Worm (Caenorhabditis elegans): Measurements from ENCODE around the gene T27A10.6.

Gene T27A10.6

DNA sequence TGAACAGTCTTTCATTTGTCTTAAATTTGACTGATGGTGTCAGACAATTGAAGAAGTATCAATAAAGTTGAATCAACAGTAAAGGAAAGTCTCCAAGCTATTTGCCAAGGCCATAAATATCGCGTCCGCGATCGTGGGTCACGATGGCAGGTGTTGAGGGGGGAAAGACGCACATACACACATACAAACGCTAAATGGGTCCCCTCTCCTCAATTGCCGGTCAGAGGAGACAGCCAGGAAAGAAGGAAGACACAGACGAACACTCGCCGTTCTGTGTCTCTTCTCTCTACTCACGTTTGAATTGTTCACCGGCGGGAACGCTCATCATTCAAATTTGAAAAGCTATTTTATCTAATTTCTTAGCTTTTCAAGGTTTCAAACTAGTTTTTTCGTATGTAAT lies 55.3 kb downstream of the T27A10.6 start:
- peak; percentile 38 for TF ChIP-seq mes-2 (tag; optimal IDR thresholded peaks at IDR 0.05; ENCODE audit: poor library complexity, severe bottlenecking)
- no peak for TF ChIP-seq mdt-29 (GFP tag; IDR thresholded peaks at IDR 0.05)
- no peak for TF ChIP-seq T20F7.1 (GFP tag; optimal IDR thresholded peaks at IDR 0.05)
- peak; percentile 55 for TF ChIP-seq ama-1 (optimal IDR thresholded peaks at IDR 0.05)
- TF ChIP-seq daf-8 (GFP tag; IDR thresholded peaks at IDR 0.05) = no peak
- TF ChIP-seq unc-62 (GFP tag; optimal IDR thresholded peaks at IDR 0.05 in 1 of 2) = peak in 1 of 2 experiments; percentile 90
- TF ChIP-seq unc-62 (tag; optimal IDR thresholded peaks at IDR 0.05) = no peak
- peak; percentile 56 for TF ChIP-seq hlh-30 (tag; optimal IDR thresholded peaks at IDR 0.05; ENCODE audit: insufficient read depth)
- TF ChIP-seq daf-16 (GFP tag; optimal IDR thresholded peaks at IDR 0.05) = no peak
- no peak for TF ChIP-seq daf-16 (tag; optimal IDR thresholded peaks at IDR 0.05)
- 0 out of 2 replicates have a peak, but pooled peaks have one; percentile 23 for TF ChIP-seq ceh-20 (GFP tag; IDR thresholded peaks at IDR 0.05)
- TF ChIP-seq hlh-11 (tag; optimal IDR thresholded peaks at IDR 0.05) = no peak
- no peak for TF ChIP-seq unc-130 (GFP tag; optimal IDR thresholded peaks at IDR 0.05)
- TF ChIP-seq mep-1 (tag; optimal IDR thresholded peaks at IDR 0.05) = peak; percentile 78
- peak; percentile 14 for TF ChIP-seq nhr-6 (tag; optimal IDR thresholded peaks at IDR 0.05)
- peak; percentile 50 for TF ChIP-seq dpl-1 (GFP tag; optimal IDR thresholded peaks at IDR 0.05)
- peak; percentile 39; the same call in 1 of the 2 replicates for TF ChIP-seq madf-9 (GFP tag; conservative IDR thresholded peaks at IDR 0.05)
- peak in 1 of 2 experiments; percentile 48 for TF ChIP-seq lsy-2 (tag; optimal IDR thresholded peaks at IDR 0.05)
- 0 out of 2 replicates have a peak, but pooled peaks have one; percentile 54 for TF ChIP-seq egl-43 (GFP tag; IDR thresholded peaks at IDR 0.05)
- TF ChIP-seq aha-1 (tag) = peak; percentile 94
- TF ChIP-seq tag-97 (GFP tag; IDR thresholded peaks at IDR 0.05) = no peak
- peak; percentile 67 for TF ChIP-seq lin-13 (GFP tag; optimal IDR thresholded peaks at IDR 0.05)
- peak; percentile 28 for TF ChIP-seq nhr-28 (tag; optimal IDR thresholded peaks at IDR 0.05)
- TF ChIP-seq hif-1 (tag; optimal IDR thresholded peaks at IDR 0.05) = peak in 1 of 2 experiments; percentile 25
- peak; percentile 19 for TF ChIP-seq rbr-2 (tag; optimal IDR thresholded peaks at IDR 0.05)
- TF ChIP-seq hmg-1.1 (GFP tag; IDR thresholded peaks at IDR 0.05) = peak; percentile 45; the same call in 1 of the 2 replicates
